Worm (Caenorhabditis elegans) whole organism, mixed stage, embryonic: ENCODE measurements around the gene soc-2.

Experiments
- ceh-43 ChIP-seq: fragments of 200-800 bp; sonication (Bioruptor generic); optimal IDR thresholded peaks from 2 replicates; lab custom pipeline; 2018; ENCODE audit warnings: mild to moderate bottlenecking, missing genetic modification characterization, moderate library complexity, missing compliant biosample characterization
- ces-1 ChIP-seq: fragments of 150-350 bp; optimal IDR thresholded peaks from 2 replicates; lab custom pipeline; 2014; ENCODE audit warnings: missing biosample characterization, missing genetic modification reagents, missing genetic modification characterization
- drap-1 ChIP-seq: fragments of 200-800 bp; sonication (Bioruptor generic); optimal IDR thresholded peaks from 3 replicates; lab custom pipeline; 2018; ENCODE audit warnings: mild to moderate bottlenecking, missing genetic modification characterization, missing compliant biosample characterization
- lsy-2 ChIP-seq: fragments of 150-350 bp; optimal IDR thresholded peaks from 2 replicates; lab custom pipeline; 2014; ENCODE audit warnings: missing biosample characterization, missing genetic modification characterization
- nhr-237 ChIP-seq: fragments of 150-350 bp; optimal IDR thresholded peaks from 2 replicates; lab custom pipeline; 2014; ENCODE audit warnings: missing biosample characterization, missing genetic modification characterization
- pha-4 ChIP-seq: fragments of 150-350 bp; optimal IDR thresholded peaks from 2 replicates; lab custom pipeline; 2018; ENCODE audit warnings: missing biosample characterization, missing genetic modification reagents, missing genetic modification characterization
- snpc-4 ChIP-seq: fragments of 150-350 bp; optimal IDR thresholded peaks from 2 replicates; lab custom pipeline; 2014; ENCODE audit warnings: missing biosample characterization, missing genetic modification characterization
- sptf-1 ChIP-seq: sonication (generic microtip); optimal IDR thresholded peaks from 2 replicates; lab custom pipeline; 2017; ENCODE audit warnings: mild to moderate bottlenecking, missing genetic modification characterization, moderate library complexity, missing compliant biosample characterization
- unc-39 ChIP-seq: fragments of 150-350 bp; optimal IDR thresholded peaks from 2 replicates; lab custom pipeline; 2014; ENCODE audit warnings: missing biosample characterization, missing genetic modification characterization

DNA sequence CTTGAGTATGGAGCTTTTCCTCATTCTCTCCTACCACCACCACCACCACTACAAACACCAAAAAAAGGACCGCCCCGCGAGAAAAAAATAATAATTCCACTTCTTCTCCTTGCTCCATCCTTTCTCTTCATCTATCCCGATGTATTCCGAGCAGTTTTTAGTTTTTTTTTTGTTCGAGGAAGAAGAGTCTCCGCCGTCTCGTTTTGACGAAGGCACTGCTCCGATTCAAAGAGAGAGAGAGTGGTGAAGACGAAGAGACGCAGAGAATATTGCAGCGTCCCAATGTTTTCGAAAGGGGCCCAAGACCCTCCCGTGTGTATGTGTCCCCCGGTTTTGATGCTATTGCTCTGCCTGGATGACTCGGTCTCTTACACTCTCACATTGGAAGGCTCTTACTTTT is 71.2 kb downstream of the soc-2 start:
- TF ChIP-seq pha-4 (tag; lab: Kevin White, UChicago) (no peak), ceh-43 (GFP tag; lab: Kevin White, UChicago) (no peak), sptf-1 (tag; lab: Kevin White, UChicago) (no peak), unc-39 (tag; lab: Kevin White, UChicago) (no peak), snpc-4 (tag; lab: Kevin White, UChicago) (no peak), drap-1 (GFP tag; lab: Kevin White, UChicago) (no peak), nhr-237 (no peak), ces-1 (GFP tag; lab: Kevin White, UChicago) (no peak), lsy-2 (no peak)
